Fruit fly (Drosophila melanogaster) whole organism, adult: ENCODE results near the gene CG31867.
A peak's percentile ranks its signal among the peaks of the same experiment; 100 is the strongest.

Experiments
- CG11617 ChIP-seq: fragments of 200-800 bp; sonication (Bioruptor generic); optimal IDR thresholded peaks from 2 replicates; lab custom pipeline; 2017; ENCODE audit warnings: mild to moderate bottlenecking, missing biosample characterization, missing genetic modification reagents, missing genetic modification characterization
- CG12768 ChIP-seq: fragments of 200-800 bp; sonication (Bioruptor generic); optimal IDR thresholded peaks from 2 replicates; lab custom pipeline; 2017; ENCODE audit warnings: missing biosample characterization, missing genetic modification characterization, mild to moderate bottlenecking, moderate library complexity, missing genetic modification reagents
- CG14711 ChIP-seq: fragments of 200-800 bp; sonication (Bioruptor generic); optimal IDR thresholded peaks from 2 replicates; lab custom pipeline; 2018; ENCODE audit warnings: missing biosample characterization, mild to moderate bottlenecking, missing genetic modification characterization, moderate library complexity
- CG1620 ChIP-seq: fragments of 200-800 bp; sonication (Bioruptor generic); optimal IDR thresholded peaks from 2 replicates; lab custom pipeline; 2016; ENCODE audit warnings: missing biosample characterization, missing genetic modification characterization
- CG33017 ChIP-seq: fragments of 200-800 bp; sonication (Bioruptor generic); optimal IDR thresholded peaks from 2 replicates; lab custom pipeline; 2018; ENCODE audit warnings: missing biosample characterization, mild to moderate bottlenecking, missing genetic modification characterization, moderate library complexity
- CG5204 ChIP-seq: fragments of 200-800 bp; sonication (Bioruptor generic); optimal IDR thresholded peaks from 2 replicates; lab custom pipeline; 2016; ENCODE audit warnings: missing biosample characterization, missing genetic modification characterization
- CG7045 ChIP-seq: fragments of 200-800 bp; sonication (Bioruptor generic); optimal IDR thresholded peaks from 2 replicates; lab custom pipeline; 2017; ENCODE audit warnings: missing biosample characterization, mild to moderate bottlenecking, missing genetic modification characterization
- CG7101 ChIP-seq: fragments of 200-800 bp; sonication (Bioruptor generic); optimal IDR thresholded peaks from 2 replicates; lab custom pipeline; 2018; ENCODE audit warnings: missing biosample characterization, mild to moderate bottlenecking, missing genetic modification characterization, moderate library complexity
- Clk ChIP-seq: fragments of 200-800 bp; sonication (Bioruptor generic); optimal IDR thresholded peaks from 2 replicates; lab custom pipeline; 2017; ENCODE audit warnings: missing biosample characterization, missing genetic modification characterization
- Crg-1 ChIP-seq: fragments of 200-800 bp; sonication (Bioruptor generic); optimal IDR thresholded peaks from 2 replicates; lab custom pipeline; 2016; ENCODE audit warnings: missing biosample characterization, missing genetic modification characterization
- Hr96 ChIP-seq: fragments of 200-800 bp; sonication (Bioruptor generic); optimal IDR thresholded peaks from 2 replicates; lab custom pipeline; 2016; ENCODE audit warnings: missing biosample characterization, missing genetic modification characterization
- Mnt ChIP-seq: fragments of 200-800 bp; sonication (Bioruptor generic); optimal IDR thresholded peaks from 2 replicates; lab custom pipeline; 2016; ENCODE audit warnings: missing biosample characterization, mild to moderate bottlenecking, missing genetic modification characterization
- bab1 ChIP-seq: fragments of 200-800 bp; sonication (Bioruptor generic); optimal IDR thresholded peaks from 3 replicates; lab custom pipeline; 2019; ENCODE audit warnings: missing biosample characterization, mild to moderate bottlenecking, missing genetic modification characterization, moderate library complexity
- cic ChIP-seq: fragments of 200-800 bp; sonication (Bioruptor generic); optimal IDR thresholded peaks from 2 replicates; lab custom pipeline; 2017; ENCODE audit warnings: missing biosample characterization, mild to moderate bottlenecking, missing genetic modification characterization, moderate library complexity
- cnc ChIP-seq, 2 experiments: fragments of >200 bp; optimal IDR thresholded peaks; 2 replicates each; lab custom pipeline; 2017
- kay ChIP-seq: fragments of 200-800 bp; sonication (Bioruptor generic); peaks from one replicate; lab custom pipeline; 2016; ENCODE audit warnings: missing biosample characterization, missing genetic modification characterization, borderline replicate concordance
- ovo ChIP-seq: fragments of 200-800 bp; sonication (Bioruptor generic); optimal IDR thresholded peaks from 2 replicates; lab custom pipeline; 2016; ENCODE audit warnings: missing biosample characterization, missing genetic modification characterization
- pad ChIP-seq: fragments of 200-800 bp; sonication (Bioruptor generic); optimal IDR thresholded peaks from 3 replicates; lab custom pipeline; 2017; ENCODE audit warnings: missing biosample characterization, missing genetic modification characterization, mild to moderate bottlenecking, moderate library complexity, missing genetic modification reagents
- tj ChIP-seq: fragments of 200-800 bp; sonication (Bioruptor generic); optimal IDR thresholded peaks from 3 replicates; lab custom pipeline; 2017; ENCODE audit warnings: missing biosample characterization, mild to moderate bottlenecking, missing genetic modification characterization, moderate library complexity
- toe ChIP-seq: fragments of 200-800 bp; sonication (Bioruptor generic); optimal IDR thresholded peaks from 2 replicates; lab custom pipeline; 2016; ENCODE audit warnings: missing biosample characterization, missing genetic modification characterization

The CG31867 gene

dm6 chr2L:11130151-11131008 lies 14.8 kb downstream of the CG31867 start, which contains the start of the genes RfC38 and CG4751:
RfC38 (minus strand) TSS chr2L:11130645.
CG4751 (plus strand) TSS chr2L:11130737.
- no peak for TF ChIP-seq Hr96 (GFP tag; lab: Kevin White, UChicago)
- no peak for TF ChIP-seq CG5204 (GFP tag; lab: Kevin White, UChicago)
- TF ChIP-seq toe (GFP tag; lab: Kevin White, UChicago) = peak; percentile 15
- TF ChIP-seq CG7045 (GFP tag; lab: Kevin White, UChicago) = no peak
- TF ChIP-seq CG1620 (GFP tag; lab: Kevin White, UChicago) = no peak
- no peak for TF ChIP-seq Clk (GFP tag; lab: Kevin White, UChicago)
- TF ChIP-seq cnc (optimal IDR thresholded peaks at IDR 0.05; lab: Kevin White, UChicago) = no peak
- peak; percentile 10 for TF ChIP-seq bab1 (GFP tag; lab: Kevin White, UChicago)
- no peak for TF ChIP-seq pad
- peak; percentile 37 for TF ChIP-seq CG11617 (GFP tag; lab: Kevin White, UChicago)
- TF ChIP-seq tj (GFP tag; lab: Kevin White, UChicago) = no peak
- TF ChIP-seq cic (GFP tag; lab: Kevin White, UChicago) = no peak
- peak; percentile 74 for TF ChIP-seq kay (GFP tag; lab: Kevin White, UChicago)
- TF ChIP-seq Crg-1 (GFP tag; lab: Kevin White, UChicago) = no peak
- no peak for TF ChIP-seq CG12768 (GFP tag; lab: Kevin White, UChicago)
- no peak for TF ChIP-seq CG33017 (tag; lab: Kevin White, UChicago)
- peak; percentile 46 for TF ChIP-seq ovo (GFP tag; lab: Kevin White, UChicago)
- TF ChIP-seq Mnt (GFP tag; lab: Kevin White, UChicago) = no peak
- TF ChIP-seq CG14711 (tag; lab: Kevin White, UChicago) = no peak
- peak; percentile 19 for TF ChIP-seq CG7101 (tag; lab: Kevin White, UChicago)

dm6 chr2L:11123499-11123898 lies 21.7 kb downstream of the CG31867 start, which contains the start of the genes Csl4 and Nup160:
Csl4 (minus strand) TSS chr2L:11123567.
Nup160 (plus strand) TSS chr2L:11123777.
- TF ChIP-seq Mnt (GFP tag; lab: Kevin White, UChicago) = peak; percentile 99
- peak; percentile 87 for TF ChIP-seq CG1620 (GFP tag; lab: Kevin White, UChicago)
- peak; percentile 66 for TF ChIP-seq pad
- peak; percentile 54 for TF ChIP-seq ovo (GFP tag; lab: Kevin White, UChicago)
- TF ChIP-seq kay (GFP tag; lab: Kevin White, UChicago) = no peak
- TF ChIP-seq cnc (optimal IDR thresholded peaks at IDR 0.05; lab: Kevin White, UChicago) = no peak
- peak; percentile 86 for TF ChIP-seq bab1 (GFP tag; lab: Kevin White, UChicago)
- TF ChIP-seq CG7045 (GFP tag; lab: Kevin White, UChicago) = peak; percentile 30
- TF ChIP-seq CG7101 (tag; lab: Kevin White, UChicago) = peak; percentile 86
- no peak for TF ChIP-seq toe (GFP tag; lab: Kevin White, UChicago)
- no peak for TF ChIP-seq CG5204 (GFP tag; lab: Kevin White, UChicago)
- TF ChIP-seq CG12768 (GFP tag; lab: Kevin White, UChicago) = peak; percentile 80
- TF ChIP-seq CG14711 (tag; lab: Kevin White, UChicago) = peak; percentile 77
- TF ChIP-seq CG11617 (GFP tag; lab: Kevin White, UChicago) = peak; percentile 78
- TF ChIP-seq Crg-1 (GFP tag; lab: Kevin White, UChicago) = peak; percentile 89
- TF ChIP-seq cic (GFP tag; lab: Kevin White, UChicago) = peak; percentile 13
- peak; percentile 44 for TF ChIP-seq tj (GFP tag; lab: Kevin White, UChicago)
- TF ChIP-seq Clk (GFP tag; lab: Kevin White, UChicago) = no peak
- peak; percentile 74 for TF ChIP-seq CG33017 (tag; lab: Kevin White, UChicago)
- peak; percentile 82 for TF ChIP-seq Hr96 (GFP tag; lab: Kevin White, UChicago)

dm6 chr2L:11121614-11122013 lies 23.6 kb downstream of the CG31867 start, which contains the start of gene Dnaaf4:
Dnaaf4 (minus strand) TSS chr2L:11121714.
- no peak for TF ChIP-seq CG12768 (GFP tag; lab: Kevin White, UChicago)
- TF ChIP-seq CG14711 (tag; lab: Kevin White, UChicago) = no peak
- TF ChIP-seq CG33017 (tag; lab: Kevin White, UChicago) = no peak
- no peak for TF ChIP-seq cnc (optimal IDR thresholded peaks at IDR 0.05; lab: Kevin White, UChicago)
- TF ChIP-seq tj (GFP tag; lab: Kevin White, UChicago) = no peak
- TF ChIP-seq CG11617 (GFP tag; lab: Kevin White, UChicago) = no peak
- TF ChIP-seq cic (GFP tag; lab: Kevin White, UChicago) = no peak
- no peak for TF ChIP-seq ovo (GFP tag; lab: Kevin White, UChicago)
- TF ChIP-seq kay (GFP tag; lab: Kevin White, UChicago) = no peak
- TF ChIP-seq CG1620 (GFP tag; lab: Kevin White, UChicago) = no peak
- TF ChIP-seq Clk (GFP tag; lab: Kevin White, UChicago) = no peak

dm6 chr2L:11119966-11120517 lies 25.2 kb downstream of the CG31867 start, which contains the start of gene CG6230:
CG6230 (minus strand) TSS chr2L:11120319.
- TF ChIP-seq tj (GFP tag; lab: Kevin White, UChicago) (peak; percentile 1), CG14711 (tag; lab: Kevin White, UChicago) (peak; percentile 3), CG7101 (tag; lab: Kevin White, UChicago) (no peak), Mnt (GFP tag; lab: Kevin White, UChicago) (peak; percentile 9), Hr96 (GFP tag; lab: Kevin White, UChicago) (no peak), CG5204 (GFP tag; lab: Kevin White, UChicago) (no peak), toe (GFP tag; lab: Kevin White, UChicago) (no peak), bab1 (GFP tag; lab: Kevin White, UChicago) (peak; percentile 22), CG1620 (GFP tag; lab: Kevin White, UChicago) (no peak), pad (no peak), cnc (optimal IDR thresholded peaks at IDR 0.05; lab: Kevin White, UChicago) (no peak), CG33017 (tag; lab: Kevin White, UChicago) (no peak), Crg-1 (GFP tag; lab: Kevin White, UChicago) (no peak), kay (GFP tag; lab: Kevin White, UChicago) (no peak), Clk (GFP tag; lab: Kevin White, UChicago) (no peak), cic (GFP tag; lab: Kevin White, UChicago) (no peak), ovo (GFP tag; lab: Kevin White, UChicago) (no peak), CG12768 (GFP tag; lab: Kevin White, UChicago) (no peak), CG11617 (GFP tag; lab: Kevin White, UChicago) (no peak), CG7045 (GFP tag; lab: Kevin White, UChicago) (no peak)
